Worm (Caenorhabditis elegans) whole organism, L3 larva: Measurements from ENCODE around the gene Y75B12B.13.
A peak's percentile ranks its signal among the peaks of the same experiment; 100 is the strongest.

Experiments
- R02D3.7 ChIP-seq: fragments of 150-350 bp; optimal IDR thresholded peaks from 2 replicates; lab custom pipeline; 2014; ENCODE audit warnings: missing biosample characterization, missing genetic modification characterization
- ZK546.5 ChIP-seq: sonication (generic microtip); optimal IDR thresholded peaks from 2 replicates; lab custom pipeline; 2017; ENCODE audit warnings: missing biosample characterization, missing genetic modification characterization
- aly-2 ChIP-seq: fragments of 150-350 bp; optimal IDR thresholded peaks from 2 replicates; lab custom pipeline; 2014; ENCODE audit warnings: missing biosample characterization, missing genetic modification characterization
- ceh-16 ChIP-seq: sonication (generic microtip); optimal IDR thresholded peaks from 2 replicates; lab custom pipeline; 2017; ENCODE audit warnings: missing biosample characterization, missing genetic modification characterization
- ceh-28 ChIP-seq: fragments of 150-350 bp; optimal IDR thresholded peaks from 2 replicates; lab custom pipeline; 2014; ENCODE audit warnings: missing biosample characterization, missing genetic modification reagents, missing genetic modification characterization
- daf-12 ChIP-seq: fragments of 150-350 bp; optimal IDR thresholded peaks from 2 replicates; lab custom pipeline; 2014; ENCODE audit warnings: missing biosample characterization, missing genetic modification reagents, missing genetic modification characterization
- egl-27 ChIP-seq: sonication (generic microtip); optimal IDR thresholded peaks from 4 replicates; lab custom pipeline; 2017; ENCODE audit warnings: missing biosample characterization, missing genetic modification reagents, missing genetic modification characterization
- egl-5 ChIP-seq: fragments of 150-350 bp; optimal IDR thresholded peaks from 2 replicates; lab custom pipeline; 2017; ENCODE audit warnings: missing biosample characterization, missing genetic modification reagents, missing genetic modification characterization, inconsistent platforms
- elt-1 ChIP-seq: fragments of 150-350 bp; optimal IDR thresholded peaks from 2 replicates; lab custom pipeline; 2014; ENCODE audit warnings: missing biosample characterization, missing genetic modification characterization
- elt-2 ChIP-seq: sonication (generic microtip); optimal IDR thresholded peaks from 2 replicates; lab custom pipeline; 2016; ENCODE audit warnings: missing genetic modification reagents, mild to moderate bottlenecking, missing genetic modification characterization, missing compliant biosample characterization
- elt-3 ChIP-seq, 3 experiments: fragments of 150-350 bp in 1 of 3; sonication (generic microtip) in 2 of 3; optimal IDR thresholded peaks; 2 replicates in 2 of 3; 4 replicates in 1 of 3; lab custom pipeline; 2014 to 2017; ENCODE audit warnings: missing biosample characterization in 3 of 3, missing genetic modification characterization in 3 of 3
- eor-1 ChIP-seq, 2 experiments: fragments of 150-350 bp; optimal IDR thresholded peaks; 2 replicates each; lab custom pipeline; 2014 to 2018; ENCODE audit warnings: missing biosample characterization in 2 of 2, missing genetic modification characterization in 2 of 2
- fkh-2 ChIP-seq: fragments of 150-350 bp; optimal IDR thresholded peaks from 2 replicates; lab custom pipeline; 2014; ENCODE audit warnings: missing biosample characterization, missing genetic modification reagents, missing genetic modification characterization
- hmg-11 ChIP-seq: sonication (generic microtip); optimal IDR thresholded peaks from 2 replicates; lab custom pipeline; 2016; ENCODE audit warnings: missing genetic modification characterization, missing compliant biosample characterization
- lin-15B ChIP-seq: fragments of 150-350 bp; optimal IDR thresholded peaks from 2 replicates; lab custom pipeline; 2014; ENCODE audit warnings: missing biosample characterization, missing genetic modification characterization
- lin-39 ChIP-seq: fragments of 150-350 bp; optimal IDR thresholded peaks from 2 replicates; lab custom pipeline; 2018; ENCODE audit warnings: missing biosample characterization, missing genetic modification reagents, missing genetic modification characterization
- nfya-1 ChIP-seq: sonication (generic microtip); optimal IDR thresholded peaks from 2 replicates; lab custom pipeline; 2017; ENCODE audit warnings: missing genetic modification characterization, mild to moderate bottlenecking, missing compliant biosample characterization, antibody characterized with exemption, moderate library complexity; ENCODE audit not compliant: insufficient read depth
- nhr-11 ChIP-seq: fragments of 150-350 bp; optimal IDR thresholded peaks from 2 replicates; lab custom pipeline; 2014; ENCODE audit warnings: missing biosample characterization, missing genetic modification characterization
- nhr-12 ChIP-seq: fragments of 150-350 bp; optimal IDR thresholded peaks from 2 replicates; lab custom pipeline; 2014; ENCODE audit warnings: missing biosample characterization, missing genetic modification characterization
- nhr-23 ChIP-seq: fragments of 150-350 bp; optimal IDR thresholded peaks from 2 replicates; lab custom pipeline; 2014; ENCODE audit warnings: missing biosample characterization, missing genetic modification reagents, missing genetic modification characterization
- nhr-28 ChIP-seq: fragments of 150-350 bp; optimal IDR thresholded peaks from 2 replicates; lab custom pipeline; 2014; ENCODE audit warnings: missing biosample characterization, missing genetic modification characterization
- nhr-43 ChIP-seq: sonication (generic microtip); optimal IDR thresholded peaks from 2 replicates; lab custom pipeline; 2016; ENCODE audit warnings: mild to moderate bottlenecking, missing genetic modification characterization, missing compliant biosample characterization; ENCODE audit not compliant: poor library complexity, severe bottlenecking
- nhr-67 ChIP-seq: fragments of 150-350 bp; optimal IDR thresholded peaks from 2 replicates; lab custom pipeline; 2014; ENCODE audit warnings: missing biosample characterization, missing genetic modification characterization
- nhr-76 ChIP-seq: fragments of 150-350 bp; sonication (generic microtip); optimal IDR thresholded peaks from 5 replicates; lab custom pipeline; 2014; ENCODE audit warnings: missing biosample characterization, missing genetic modification characterization
- pha-4 ChIP-seq: fragments of 150-350 bp; optimal IDR thresholded peaks from 2 replicates; lab custom pipeline; 2014; ENCODE audit warnings: missing biosample characterization, missing genetic modification reagents, missing genetic modification characterization
- pqm-1 ChIP-seq: fragments of 150-350 bp; optimal IDR thresholded peaks from 2 replicates; lab custom pipeline; 2017; ENCODE audit warnings: missing biosample characterization, missing genetic modification characterization, inconsistent platforms
- sea-2 ChIP-seq: fragments of 150-350 bp; sonication (generic microtip); optimal IDR thresholded peaks from 4 replicates; lab custom pipeline; 2014; ENCODE audit warnings: missing biosample characterization, missing genetic modification reagents, missing genetic modification characterization
- skn-1 ChIP-seq: fragments of 150-350 bp; optimal IDR thresholded peaks from 2 replicates; lab custom pipeline; 2014; ENCODE audit warnings: missing biosample characterization, missing genetic modification characterization
- snpc-4 ChIP-seq: fragments of 150-350 bp; optimal IDR thresholded peaks from 2 replicates; lab custom pipeline; 2014; ENCODE audit warnings: missing biosample characterization, missing genetic modification characterization
- tbx-2 ChIP-seq: sonication (generic microtip); optimal IDR thresholded peaks from 2 replicates; lab custom pipeline; 2016; ENCODE audit warnings: mild to moderate bottlenecking, missing genetic modification characterization, missing compliant biosample characterization
- unc-39 ChIP-seq: sonication (generic microtip); optimal IDR thresholded peaks from 4 replicates; lab custom pipeline; 2017; ENCODE audit warnings: missing biosample characterization, missing genetic modification characterization
- unc-62 ChIP-seq: fragments of 150-350 bp; sonication (generic microtip); optimal IDR thresholded peaks from 4 replicates; lab custom pipeline; 2014; ENCODE audit warnings: missing biosample characterization, missing genetic modification reagents, missing genetic modification characterization
- zag-1 ChIP-seq: fragments of 150-350 bp; optimal IDR thresholded peaks from 2 replicates; lab custom pipeline; 2014; ENCODE audit warnings: missing biosample characterization, missing genetic modification characterization
- ztf-11 ChIP-seq: fragments of 150-350 bp; optimal IDR thresholded peaks from 2 replicates; lab custom pipeline; 2014; ENCODE audit warnings: missing biosample characterization, missing genetic modification characterization
- ztf-4 ChIP-seq: fragments of 150-350 bp; optimal IDR thresholded peaks from 2 replicates; lab custom pipeline; 2014; ENCODE audit warnings: missing biosample characterization, missing genetic modification characterization

The Y75B12B.13 gene

ce11 chrV:15153277-15153676 is 40.5 kb downstream of the Y75B12B.13 start, which contains the start of gene srh-55:
Gene srh-55 (plus strand): TSS chrV:15153577.
- no peak for TF ChIP-seq ceh-16 (tag; lab: Kevin White, UChicago)
- TF ChIP-seq unc-39 (tag; lab: Kevin White, UChicago): no peak
- TF ChIP-seq fkh-2: no peak
- no peak for TF ChIP-seq nhr-11 (tag; lab: Kevin White, UChicago)

ce11 chrV:15152010-15152409 is 41.8 kb downstream of the Y75B12B.13 start:
- TF ChIP-seq pha-4 (tag; lab: Kevin White, UChicago): no peak
- no peak for TF ChIP-seq elt-3 (tag; optimal IDR thresholded peaks at IDR 0.05; lab: Kevin White, UChicago)
- TF ChIP-seq tbx-2 (tag; lab: Kevin White, UChicago): no peak
- TF ChIP-seq hmg-11 (tag; lab: Kevin White, UChicago): no peak
- no peak for TF ChIP-seq ceh-28
- TF ChIP-seq unc-39 (tag; lab: Kevin White, UChicago): no peak

ce11 chrV:15150661-15151060 is 43.1 kb downstream of the Y75B12B.13 start, which contains the start of gene T09F5.2:
Gene T09F5.2 (plus strand): TSS chrV:15150961.
- TF ChIP-seq aly-2 (no peak), hmg-11 (tag; lab: Kevin White, UChicago) (no peak), snpc-4 (tag; lab: Kevin White, UChicago) (no peak), elt-1 (tag; lab: Kevin White, UChicago) (no peak), elt-3 (tag; optimal IDR thresholded peaks at IDR 0.05; lab: Kevin White, UChicago) (no peak), ztf-4 (tag; lab: Kevin White, UChicago) (no peak), lin-39 (tag; lab: Kevin White, UChicago) (no peak), elt-2 (no peak), nhr-28 (tag; lab: Kevin White, UChicago) (no peak), R02D3.7 (tag; lab: Kevin White, UChicago) (no peak), eor-1 (tag; optimal IDR thresholded peaks at IDR 0.05; lab: Kevin White, UChicago) (no peak), egl-5 (no peak), nhr-76 (tag; lab: Kevin White, UChicago) (no peak), nhr-43 (tag; lab: Kevin White, UChicago) (no peak)

ce11 chrV:15150176-15150575 is 43.6 kb downstream of the Y75B12B.13 start:
- TF ChIP-seq nfya-1: peak; percentile 58
- TF ChIP-seq tbx-2 (tag; lab: Kevin White, UChicago): no peak

ce11 chrV:15148800-15149199 is 45.0 kb downstream of the Y75B12B.13 start, which contains the start of gene T09F5.1:
Gene T09F5.1 (plus strand): TSS chrV:15149100.
- no peak for TF ChIP-seq ztf-11 (tag; lab: Kevin White, UChicago)
- no peak for TF ChIP-seq ceh-16 (tag; lab: Kevin White, UChicago)
- TF ChIP-seq unc-39 (tag; lab: Kevin White, UChicago): no peak
- no peak for TF ChIP-seq skn-1 (tag; lab: Kevin White, UChicago)
- no peak for TF ChIP-seq elt-2
- no peak for TF ChIP-seq lin-15B (tag; lab: Kevin White, UChicago)
- TF ChIP-seq R02D3.7 (tag; lab: Kevin White, UChicago): no peak
- no peak for TF ChIP-seq sea-2 (GFP tag; lab: Kevin White, UChicago)
- TF ChIP-seq unc-62 (GFP tag; lab: Kevin White, UChicago): no peak
- no peak for TF ChIP-seq ZK546.5
- no peak for TF ChIP-seq zag-1 (tag; lab: Kevin White, UChicago)
- TF ChIP-seq nfya-1: no peak
- TF ChIP-seq daf-12 (tag; lab: Kevin White, UChicago): no peak
- TF ChIP-seq nhr-12 (tag; lab: Kevin White, UChicago): no peak
- TF ChIP-seq pqm-1 (tag; lab: Kevin White, UChicago): no peak

ce11 chrV:15147776-15148175 is 46.0 kb downstream of the Y75B12B.13 start, which contains the start of gene T09F5.20:
Gene T09F5.20 (minus strand): TSS chrV:15147876.
- TF ChIP-seq nhr-11 (tag; lab: Kevin White, UChicago): no peak
- TF ChIP-seq nhr-67: no peak
- TF ChIP-seq nhr-76 (tag; lab: Kevin White, UChicago): no peak
- TF ChIP-seq aly-2: no peak
- TF ChIP-seq unc-62 (GFP tag; lab: Kevin White, UChicago): no peak
- no peak for TF ChIP-seq zag-1 (tag; lab: Kevin White, UChicago)
- no peak for TF ChIP-seq nhr-23 (tag; lab: Kevin White, UChicago)
- TF ChIP-seq egl-27: no peak
- no peak for TF ChIP-seq ZK546.5
- TF ChIP-seq skn-1 (tag; lab: Kevin White, UChicago): no peak
